Fruit fly (Drosophila melanogaster): ENCODE results near the gene CG34267.

DNA sequence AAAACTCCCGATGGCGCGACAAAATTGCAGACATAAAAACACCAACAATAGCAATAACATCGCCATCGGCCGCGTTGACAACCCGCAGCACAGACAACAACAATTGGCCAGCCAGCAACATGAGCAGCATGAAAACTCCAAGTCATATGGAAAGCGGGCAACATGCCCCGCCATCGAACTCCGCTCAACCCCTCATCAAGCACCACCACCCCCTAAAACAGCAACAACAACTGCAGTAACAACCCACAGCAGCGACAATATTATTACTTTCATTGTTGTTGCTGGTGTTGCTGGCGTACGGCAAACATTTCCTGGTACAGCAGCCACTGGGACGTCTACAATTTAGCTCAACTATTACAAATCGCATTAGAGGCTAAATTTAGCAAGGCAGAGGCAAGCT is 42.9 kb downstream of the CG34267 start:
- no peak for TF ChIP-seq usp (GFP tag; optimal IDR thresholded peaks at IDR 0.05)
- TF ChIP-seq pan (optimal IDR thresholded peaks at IDR 0.05), result no peak
